Worm (Caenorhabditis elegans) whole organism, midembryonic: ENCODE measurements around the gene ZK1236.1.

Source experiments
- flt-1 ChIP-seq: fragments of 200-800 bp; sonication (Bioruptor generic); IDR thresholded peaks from 2 replicates; pipeline ENCODE4 v1.3.6; 2022; ENCODE audit warnings: missing genetic modification characterization, missing compliant biosample characterization
- ztf-23 ChIP-seq: fragments of 200-800 bp; sonication (Bioruptor generic); IDR thresholded peaks from 2 replicates; pipeline ENCODE4 v1.3.6; 2022; ENCODE audit warnings: missing genetic modification reagents, missing genetic modification characterization, missing compliant biosample characterization

ce11 chrIII:8417192-8417967, 11.7 kb upstream of the ZK1236.1 start:
- TF ChIP-seq ztf-23 (peak; percentile 43; the same call in 1 of the 2 replicates), flt-1 (GFP tag; lab: Robert Waterston, UW) (0 out of 2 replicates have a peak, but pooled peaks have one; percentile 38)
